Worm (Caenorhabditis elegans): ENCODE measurements around the gene hot-2.

The hot-2 gene

ce11 chrV:19129497-19130212 is 44.9 kb upstream of the hot-2 start:
- TF ChIP-seq F13H6.1 (tag; optimal IDR thresholded peaks at IDR 0.05) (no peak), ceh-34 (tag; optimal IDR thresholded peaks at IDR 0.05) (no peak), ceh-45 (GFP tag; IDR thresholded peaks at IDR 0.05) (0 out of 2 replicates have a peak, but pooled peaks have one; percentile 15), T23F11.4 (GFP tag; optimal IDR thresholded peaks at IDR 0.05) (no peak)

ce11 chrV:19131848-19132401 is 42.6 kb upstream of the hot-2 start:
- TF ChIP-seq ceh-48 (tag; optimal IDR thresholded peaks at IDR 0.05) (peak; percentile 24), K09A11.1 (tag; optimal IDR thresholded peaks at IDR 0.05; ENCODE audit: insufficient read depth) (no peak), sox-4 (tag; optimal IDR thresholded peaks at IDR 0.05) (no peak), hlh-8 (tag; optimal IDR thresholded peaks at IDR 0.05) (no peak), fkh-10 (GFP tag; optimal IDR thresholded peaks at IDR 0.05) (no peak)

ce11 chrV:19133507-19133906 is 41.1 kb upstream of the hot-2 start, which contains the start of gene Y39B6A.10:
Y39B6A.10 (minus strand) TSS chrV:19133607.
- TF ChIP-seq pha-2 (tag; optimal IDR thresholded peaks at IDR 0.05): no peak
- TF ChIP-seq pqm-1 (tag; optimal IDR thresholded peaks at IDR 0.05): no peak

- TF ChIP-seq mec-3 (tag; optimal IDR thresholded peaks at IDR 0.05; ENCODE audit: borderline replicate concordance) (no peak), nhr-11 (tag; optimal IDR thresholded peaks at IDR 0.05) (no peak), ceh-6 (GFP tag; optimal IDR thresholded peaks at IDR 0.05) (no peak), ceh-30 (tag; optimal IDR thresholded peaks at IDR 0.05) (no peak), unc-42 (tag; optimal IDR thresholded peaks at IDR 0.05) (no peak), ceh-18 (tag; optimal IDR thresholded peaks at IDR 0.05) (no peak), ref-2 (tag; optimal IDR thresholded peaks at IDR 0.05) (no peak), C08G9.2 (tag; optimal IDR thresholded peaks at IDR 0.05) (no peak), pag-3 (tag; optimal IDR thresholded peaks at IDR 0.05; ENCODE audit: borderline replicate concordance) (no peak), eyg-1 (tag; optimal IDR thresholded peaks at IDR 0.05) (no peak), syd-9 (tag; optimal IDR thresholded peaks at IDR 0.05) (no peak), pha-2 (tag; optimal IDR thresholded peaks at IDR 0.05) (no peak), K09A11.1 (tag; optimal IDR thresholded peaks at IDR 0.05; ENCODE audit: insufficient read depth) (no peak), pha-4 (tag; optimal IDR thresholded peaks at IDR 0.05) (no peak), sox-4 (tag; optimal IDR thresholded peaks at IDR 0.05) (no peak), tbx-7 (tag; optimal IDR thresholded peaks at IDR 0.05) (no peak), zip-5 (tag; optimal IDR thresholded peaks at IDR 0.05) (no peak), ceh-31 (tag; optimal IDR thresholded peaks at IDR 0.05) (no peak)
Observed at ce11 chrV:19136206-19136605, 38.4 kb upstream of the hot-2 start, which contains the start of gene Y39B6A.9. Y39B6A.9 (plus strand) TSS chrV:19136506.

DNA sequence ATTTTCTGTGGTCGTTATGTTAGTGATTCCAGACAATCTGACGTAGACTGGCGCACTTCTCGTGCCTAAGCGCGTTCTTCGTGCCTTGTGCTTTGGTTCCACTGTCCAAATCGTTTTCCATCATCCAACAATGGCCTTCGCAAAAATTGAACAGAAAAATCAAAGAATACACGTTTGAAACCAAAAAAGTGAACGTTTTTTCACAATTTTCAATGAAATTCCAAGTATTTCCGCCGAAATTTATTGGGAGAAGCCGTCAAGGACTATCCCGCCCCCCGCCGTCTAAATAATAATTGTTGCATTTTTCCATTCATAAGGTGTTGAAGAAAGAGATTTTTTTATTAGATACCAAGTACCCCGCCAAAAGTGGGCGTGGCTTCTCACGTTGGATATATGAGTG is 34.1 kb upstream of the hot-2 start, which contains the start of gene cpg-23:
cpg-23 (plus strand) TSS at position 301 of the 400 bp plus-strand sequence.
- TF ChIP-seq elt-4 (tag; optimal IDR thresholded peaks at IDR 0.05): no peak

ce11 chrV:19142595-19142994 is 32.0 kb upstream of the hot-2 start:
- TF ChIP-seq ceh-34 (tag; optimal IDR thresholded peaks at IDR 0.05) (peak; percentile 15), ceh-14 (tag; optimal IDR thresholded peaks at IDR 0.05) (no peak), ttx-3 (tag; optimal IDR thresholded peaks at IDR 0.05) (no peak), ceh-19 (GFP tag; optimal IDR thresholded peaks at IDR 0.05) (no peak), sox-4 (tag; optimal IDR thresholded peaks at IDR 0.05) (no peak), elt-4 (tag; optimal IDR thresholded peaks at IDR 0.05) (no peak), C38D4.7 (GFP tag; optimal IDR thresholded peaks at IDR 0.05) (no peak), C08G9.2 (tag; optimal IDR thresholded peaks at IDR 0.05) (peak; percentile 12), K09A11.1 (tag; optimal IDR thresholded peaks at IDR 0.05; ENCODE audit: insufficient read depth) (no peak), gmeb-2 (tag; optimal IDR thresholded peaks at IDR 0.05) (peak; percentile 10), pat-9 (tag; optimal IDR thresholded peaks at IDR 0.05) (no peak), ceh-48 (tag; optimal IDR thresholded peaks at IDR 0.05) (no peak), hlh-13 (GFP tag; optimal IDR thresholded peaks at IDR 0.05) (no peak)

Data from whole organism, late embryonic.